Worm (Caenorhabditis elegans) whole organism, young adult: ENCODE measurements around the gene tag-322.
A peak's percentile ranks its signal among the peaks of the same experiment; 100 is the strongest.

ENCODE experiments used
- B0035.1 ChIP-seq: sonication (generic microtip); optimal IDR thresholded peaks from 2 replicates; lab custom pipeline; 2016; ENCODE audit warnings: missing genetic modification characterization, mild to moderate bottlenecking, missing compliant biosample characterization, missing genotype, missing genetic modification reagents
- B0261.1 ChIP-seq: sonication (generic microtip); optimal IDR thresholded peaks from 2 replicates; lab custom pipeline; 2016; ENCODE audit warnings: mild to moderate bottlenecking, missing genetic modification characterization, moderate library complexity, missing compliant biosample characterization
- C06A6.2 ChIP-seq: fragments of 200-800 bp; sonication (Bioruptor generic); conservative IDR thresholded peaks from 2 replicates; pipeline ENCODE4 v1.3.6; 2022; ENCODE audit warnings: missing genetic modification characterization, missing compliant biosample characterization
- D2030.7 ChIP-seq: fragments of 200-800 bp; sonication (Bioruptor generic); IDR thresholded peaks from 2 replicates; pipeline ENCODE4 v1.3.6; 2022; ENCODE audit warnings: missing genetic modification reagents, missing genetic modification characterization, missing compliant biosample characterization
- F23B12.7 ChIP-seq: sonication (generic microtip); optimal IDR thresholded peaks from 2 replicates; lab custom pipeline; 2017; ENCODE audit warnings: missing genetic modification characterization, mild to moderate bottlenecking, missing compliant biosample characterization, antibody characterized with exemption, moderate library complexity; ENCODE audit not compliant: insufficient read depth
- F33H1.4 ChIP-seq: fragments of 200-800 bp; sonication (Bioruptor generic); IDR thresholded peaks from 2 replicates; pipeline ENCODE4 v1.3.6; 2022; ENCODE audit warnings: missing genetic modification reagents, missing genetic modification characterization, missing compliant biosample characterization
- F39B2.1 ChIP-seq: fragments of 200-800 bp; sonication (Bioruptor generic); IDR thresholded peaks from 2 replicates; pipeline ENCODE4 v1.3.6; 2022; ENCODE audit warnings: missing genetic modification reagents, missing genetic modification characterization, missing compliant biosample characterization
- F49E8.2 ChIP-seq: sonication (generic microtip); optimal IDR thresholded peaks from 3 replicates; lab custom pipeline; 2017; ENCODE audit warnings: missing genetic modification characterization, mild to moderate bottlenecking, missing compliant biosample characterization, antibody characterized with exemption, moderate library complexity; ENCODE audit not compliant: insufficient read depth
- F52B5.7 ChIP-seq: sonication (generic microtip); optimal IDR thresholded peaks from 2 replicates; lab custom pipeline; 2016; ENCODE audit warnings: mild to moderate bottlenecking, missing genetic modification characterization, missing compliant biosample characterization
- F55B11.4 ChIP-seq: sonication (generic microtip); optimal IDR thresholded peaks from 2 replicates; lab custom pipeline; 2016; ENCODE audit warnings: missing compliant biosample characterization, missing genetic modification characterization, borderline replicate concordance; ENCODE audit not compliant: insufficient read depth
- F57A8.1 ChIP-seq: fragments of 200-800 bp; sonication (Bioruptor generic); optimal IDR thresholded peaks from 2 replicates; lab custom pipeline; 2018; ENCODE audit warnings: mild to moderate bottlenecking, missing genetic modification characterization, moderate library complexity, missing compliant biosample characterization
- K12H6.12 ChIP-seq: fragments of 200-800 bp; sonication (Bioruptor generic); optimal IDR thresholded peaks from 2 replicates; lab custom pipeline; 2018; ENCODE audit warnings: mild to moderate bottlenecking, missing genetic modification characterization, missing compliant biosample characterization
- T26A5.8 ChIP-seq: sonication (generic microtip); optimal IDR thresholded peaks from 2 replicates; lab custom pipeline; 2016; ENCODE audit warnings: missing genetic modification characterization, missing compliant biosample characterization
- Y53G8AR.9 ChIP-seq: fragments of 200-800 bp; sonication (Bioruptor generic); conservative IDR thresholded peaks from 2 replicates; pipeline ENCODE4 v1.3.6; 2022; ENCODE audit warnings: missing genetic modification reagents, missing genetic modification characterization, missing compliant biosample characterization
- Y67H2A.10 ChIP-seq: fragments of 200-800 bp; sonication (Bioruptor generic); conservative IDR thresholded peaks from 2 replicates; pipeline ENCODE4 v1.3.6; 2022; ENCODE audit warnings: missing genetic modification reagents, missing genetic modification characterization, missing compliant biosample characterization
- ama-1 ChIP-seq, 3 experiments: fragments of 150-350 bp in 1 of 3; sonication (generic microtip) in 2 of 3; optimal IDR thresholded peaks; 2 replicates each; lab custom pipeline; 2014 to 2018; ENCODE audit warnings: missing biosample characterization in 2 of 3, missing genetic modification characterization in 2 of 3, missing genetic modification reagents in 2 of 3
- aptf-2 ChIP-seq: fragments of 200-800 bp; sonication (Bioruptor generic); conservative IDR thresholded peaks from 2 replicates; pipeline ENCODE4 v1.3.6; 2022; ENCODE audit warnings: missing genetic modification reagents, missing genetic modification characterization, missing compliant biosample characterization
- aptf-3 ChIP-seq: fragments of 200-800 bp; sonication (Bioruptor generic); IDR thresholded peaks from 2 replicates; pipeline ENCODE4 v1.3.6; 2022; ENCODE audit warnings: missing genetic modification characterization, missing compliant biosample characterization
- ceh-100 ChIP-seq: fragments of 200-800 bp; sonication (Bioruptor generic); IDR thresholded peaks from 2 replicates; pipeline ENCODE4 v1.3.6; 2022; ENCODE audit warnings: missing genetic modification reagents, missing genetic modification characterization, missing compliant biosample characterization
- ceh-27 ChIP-seq: fragments of 200-800 bp; sonication (Bioruptor generic); optimal IDR thresholded peaks from 2 replicates; lab custom pipeline; 2018; ENCODE audit warnings: mild to moderate bottlenecking, missing genetic modification characterization, moderate library complexity, missing compliant biosample characterization
- ceh-79 ChIP-seq: sonication (generic microtip); optimal IDR thresholded peaks from 2 replicates; lab custom pipeline; 2017; ENCODE audit warnings: mild to moderate bottlenecking, missing genetic modification characterization, missing compliant biosample characterization
- chd-7 ChIP-seq: sonication (generic microtip); optimal IDR thresholded peaks from 2 replicates; lab custom pipeline; 2016; ENCODE audit warnings: mild to moderate bottlenecking, missing genetic modification characterization, moderate library complexity, missing compliant biosample characterization
- dpff-1 ChIP-seq: sonication (generic microtip); optimal IDR thresholded peaks from 2 replicates; lab custom pipeline; 2017; ENCODE audit warnings: mild to moderate bottlenecking, missing genetic modification characterization, missing compliant biosample characterization
- egl-44 ChIP-seq: fragments of 200-800 bp; sonication (Bioruptor generic); IDR thresholded peaks from 2 replicates; pipeline ENCODE4 v1.3.6; 2022; ENCODE audit warnings: missing genetic modification reagents, missing genetic modification characterization, missing compliant biosample characterization
- fkh-3 ChIP-seq: sonication (generic microtip); optimal IDR thresholded peaks from 2 replicates; lab custom pipeline; 2016; ENCODE audit warnings: mild to moderate bottlenecking, missing genetic modification characterization, missing compliant biosample characterization
- gei-17 ChIP-seq: fragments of 200-800 bp; sonication (Bioruptor generic); optimal IDR thresholded peaks from 2 replicates; lab custom pipeline; 2018; ENCODE audit warnings: mild to moderate bottlenecking, missing genetic modification characterization, missing compliant biosample characterization
- hmg-20 ChIP-seq: fragments of 200-800 bp; sonication (Bioruptor generic); IDR thresholded peaks from 2 replicates; pipeline ENCODE4 v1.3.6; 2022; ENCODE audit warnings: missing genetic modification reagents, missing genetic modification characterization, missing compliant biosample characterization
- hsf-1 ChIP-seq: fragments of 200-800 bp; sonication (Bioruptor generic); IDR thresholded peaks from 2 replicates; pipeline ENCODE4 v1.3.6; 2022; ENCODE audit warnings: missing genetic modification reagents, missing genetic modification characterization, missing compliant biosample characterization
- let-607 ChIP-seq, 2 experiments: fragments of 200-800 bp in 1 of 2; sonication (Bioruptor generic) in 1 of 2; sonication (generic microtip) in 1 of 2; optimal IDR thresholded peaks; 2 replicates each; lab custom pipeline; 2016 to 2018; ENCODE audit warnings: mild to moderate bottlenecking in 2 of 2, missing compliant biosample characterization in 2 of 2, missing genetic modification characterization in 2 of 2, moderate library complexity in 2 of 2, missing genotype in 1 of 2
- lin-54 ChIP-seq: fragments of 200-800 bp; sonication (Bioruptor generic); optimal IDR thresholded peaks from 2 replicates; lab custom pipeline; 2018; ENCODE audit warnings: mild to moderate bottlenecking, missing genetic modification characterization, missing compliant biosample characterization
- lir-1 ChIP-seq: fragments of 200-800 bp; sonication (Bioruptor generic); conservative IDR thresholded peaks from 2 replicates; pipeline ENCODE4 v1.3.6; 2022; ENCODE audit warnings: missing genetic modification reagents, missing genetic modification characterization, missing compliant biosample characterization
- madf-10 ChIP-seq: sonication (generic microtip); optimal IDR thresholded peaks from 2 replicates; lab custom pipeline; 2016; ENCODE audit warnings: mild to moderate bottlenecking, missing genetic modification characterization, missing compliant biosample characterization
- madf-6 ChIP-seq: fragments of 200-800 bp; sonication (Bioruptor generic); IDR thresholded peaks from 2 replicates; pipeline ENCODE4 v1.3.6; 2022; ENCODE audit warnings: missing genetic modification reagents, missing genetic modification characterization, missing compliant biosample characterization
- mcd-1 ChIP-seq: fragments of 200-800 bp; sonication (Bioruptor generic); IDR thresholded peaks from 2 replicates; pipeline ENCODE4 v1.3.6; 2022; ENCODE audit warnings: missing genetic modification reagents, missing genetic modification characterization, missing compliant biosample characterization
- mel-28 ChIP-seq: sonication (generic microtip); optimal IDR thresholded peaks from 2 replicates; lab custom pipeline; 2016; ENCODE audit warnings: borderline replicate concordance, mild to moderate bottlenecking, missing genetic modification characterization, missing compliant biosample characterization
- nhr-179 ChIP-seq: sonication (generic microtip); optimal IDR thresholded peaks from 2 replicates; lab custom pipeline; 2016; ENCODE audit warnings: mild to moderate bottlenecking, missing genetic modification characterization, missing compliant biosample characterization
- nhr-27 ChIP-seq: fragments of 200-800 bp; sonication (Bioruptor generic); optimal IDR thresholded peaks from 2 replicates; lab custom pipeline; 2018; ENCODE audit warnings: mild to moderate bottlenecking, missing genetic modification characterization, moderate library complexity, missing compliant biosample characterization
- nhr-90 ChIP-seq: sonication (generic microtip); optimal IDR thresholded peaks from 2 replicates; lab custom pipeline; 2016; ENCODE audit warnings: missing genotype, mild to moderate bottlenecking, missing genetic modification characterization, missing compliant biosample characterization
- pbrm-1 ChIP-seq: fragments of 200-800 bp; sonication (Bioruptor generic); IDR thresholded peaks from 2 replicates; pipeline ENCODE4 v1.3.6; 2022; ENCODE audit warnings: missing genetic modification reagents, missing genetic modification characterization, missing compliant biosample characterization
- rcor-1 ChIP-seq: fragments of 200-800 bp; sonication (Bioruptor generic); IDR thresholded peaks from 2 replicates; pipeline ENCODE4 v1.3.6; 2022; ENCODE audit warnings: missing genetic modification reagents, missing genetic modification characterization, missing compliant biosample characterization
- rec-8 ChIP-seq, 2 experiments: sonication (generic microtip); optimal IDR thresholded peaks; 2 replicates each; lab custom pipeline; 2016; ENCODE audit warnings: mild to moderate bottlenecking in 2 of 2, missing genetic modification characterization in 2 of 2, missing genetic modification reagents in 2 of 2, missing genotype in 2 of 2, missing biosample characterization in 1 of 2, missing compliant biosample characterization in 1 of 2, moderate library complexity in 1 of 2
- snpc-3.4 ChIP-seq: sonication (generic microtip); optimal IDR thresholded peaks from 2 replicates; lab custom pipeline; 2017; ENCODE audit warnings: missing genetic modification characterization, mild to moderate bottlenecking, missing compliant biosample characterization, antibody characterized with exemption, moderate library complexity, missing genotype, missing genetic modification reagents
- snpc-4 ChIP-seq, 5 experiments: fragments of 150-350 bp in 1 of 5; sonication (generic microtip) in 4 of 5; optimal IDR thresholded peaks; 2 replicates each; lab custom pipeline; 2014 to 2018; ENCODE audit warnings: missing genetic modification characterization in 5 of 5, missing biosample characterization in 3 of 5, antibody characterized with exemption in 2 of 5, mild to moderate bottlenecking in 2 of 5, missing compliant biosample characterization in 2 of 5, missing genotype in 2 of 5, moderate library complexity in 2 of 5, missing genetic modification reagents in 1 of 5
- unc-62 ChIP-seq: fragments of 150-350 bp; optimal IDR thresholded peaks from 2 replicates; lab custom pipeline; 2014; ENCODE audit warnings: missing biosample characterization, missing genetic modification reagents, missing genetic modification characterization
- zim-3 ChIP-seq: sonication (generic microtip); optimal IDR thresholded peaks from 2 replicates; lab custom pipeline; 2017; ENCODE audit warnings: mild to moderate bottlenecking, missing genetic modification characterization, moderate library complexity, missing compliant biosample characterization
- ztf-28 ChIP-seq: fragments of 200-800 bp; sonication (Bioruptor generic); IDR thresholded peaks from 2 replicates; pipeline ENCODE4 v1.3.6; 2022; ENCODE audit warnings: missing genetic modification reagents, missing genetic modification characterization, missing compliant biosample characterization
- ztf-6 ChIP-seq: fragments of 200-800 bp; sonication (Bioruptor generic); IDR thresholded peaks from 2 replicates; pipeline ENCODE4 v1.3.6; 2022; ENCODE audit warnings: missing genetic modification reagents, missing genetic modification characterization, missing compliant biosample characterization

The tag-322 gene

DNA sequence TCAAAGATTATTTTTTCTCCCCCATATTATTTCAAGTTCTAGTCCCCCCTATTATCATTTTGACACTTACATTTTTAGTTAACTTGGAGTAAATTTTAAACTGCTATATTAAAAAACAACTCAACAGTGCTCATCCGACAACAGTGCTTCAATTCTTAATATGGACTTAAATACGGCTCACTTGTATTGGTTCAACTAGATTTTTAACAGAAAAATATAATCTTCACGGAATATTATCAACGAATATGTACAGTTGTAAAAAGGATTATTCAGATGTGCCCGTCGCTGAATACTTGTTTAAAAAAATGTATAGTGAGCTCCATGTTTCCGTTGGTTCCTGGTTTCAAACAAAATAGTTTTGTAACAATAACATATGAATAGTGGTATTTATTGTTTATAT is 15.0 kb upstream of the tag-322 start (continued):
- TF ChIP-seq Y53G8AR.9 (GFP tag; lab: Robert Waterston, UW) (peak; percentile 86), lir-1 (no peak), Y67H2A.10 (GFP tag; lab: Robert Waterston, UW) (no peak), F23B12.7 (no peak), madf-10 (tag; lab: Kevin White, UChicago) (no peak), lin-54 (GFP tag; lab: Kevin White, UChicago) (no peak), F49E8.2 (tag; lab: Kevin White, UChicago) (peak; percentile 80), rec-8 (tag; optimal IDR thresholded peaks at IDR 0.05; lab: Kevin White, UChicago) (no peak), D2030.7 (GFP tag; lab: Robert Waterston, UW) (no peak), zim-3 (tag; lab: Kevin White, UChicago) (no peak), ceh-27 (GFP tag; lab: Kevin White, UChicago) (no peak), C06A6.2 (GFP tag; lab: Robert Waterston, UW) (no peak), snpc-3.4 (tag; lab: Kevin White, UChicago) (peak; percentile 45), F57A8.1 (GFP tag; lab: Kevin White, UChicago) (no peak), nhr-27 (tag; lab: Kevin White, UChicago) (no peak), F33H1.4 (no peak; the same call in 1 of the 2 replicates), B0261.1 (no peak), T26A5.8 (tag; lab: Kevin White, UChicago) (peak; percentile 20), B0035.1 (tag; lab: Kevin White, UChicago) (no peak), egl-44 (no peak), chd-7 (tag; lab: Kevin White, UChicago) (no peak), fkh-3 (peak; percentile 65), ama-1 (optimal IDR thresholded peaks at IDR 0.05; lab: Kevin White, UChicago) (no peak), ama-1 (GFP tag; optimal IDR thresholded peaks at IDR 0.05; lab: Kevin White, UChicago) (peak in 1 of 2 experiments; percentile 94), K12H6.12 (tag; lab: Kevin White, UChicago) (no peak), dpff-1 (tag; lab: Kevin White, UChicago) (no peak), F55B11.4 (tag; lab: Kevin White, UChicago) (no peak), hmg-20 (GFP tag; lab: Robert Waterston, UW) (peak; percentile 32; the same call in 1 of the 2 replicates), nhr-179 (tag; lab: Kevin White, UChicago) (no peak), let-607 (tag; optimal IDR thresholded peaks at IDR 0.05; lab: Kevin White, UChicago) (no peak), mel-28 (tag; lab: Kevin White, UChicago) (no peak), madf-6 (GFP tag; lab: Robert Waterston, UW) (peak; percentile 82), F52B5.7 (tag; lab: Kevin White, UChicago) (no peak), aptf-2 (GFP tag; lab: Robert Waterston, UW) (no peak), hsf-1 (GFP tag; lab: Robert Waterston, UW) (no peak; the same call in none of the 2 replicates), ztf-28 (GFP tag; lab: Robert Waterston, UW) (no peak), unc-62 (no peak), mcd-1 (GFP tag; lab: Robert Waterston, UW) (no peak), ztf-6 (GFP tag; lab: Robert Waterston, UW) (no peak), aptf-3 (no peak), F39B2.1 (no peak; the same call in 1 of the 2 replicates), ceh-100 (GFP tag; lab: Robert Waterston, UW) (peak; percentile 48), rcor-1 (no peak), gei-17 (no peak), pbrm-1 (no peak), snpc-4 (GFP tag; optimal IDR thresholded peaks at IDR 0.05; lab: Kevin White, UChicago) (peak; percentile 39), snpc-4 (tag; optimal IDR thresholded peaks at IDR 0.05; lab: Kevin White, UChicago) (peak in 2 of 4 experiments; percentile 21 to 42), ceh-79 (tag; lab: Kevin White, UChicago) (no peak), nhr-90 (tag; lab: Kevin White, UChicago) (no peak)
